Worm (Caenorhabditis elegans) whole organism, early embryonic: ENCODE results near the gene arl-5.

Experiments
- B0310.2 ChIP-seq: sonication (generic microtip); optimal IDR thresholded peaks from 2 replicates; lab custom pipeline; 2016; ENCODE audit warnings: mild to moderate bottlenecking, missing genetic modification characterization, missing compliant biosample characterization
- F13C5.2 ChIP-seq: sonication (generic microtip); optimal IDR thresholded peaks from 2 replicates; lab custom pipeline; 2017; ENCODE audit warnings: mild to moderate bottlenecking, missing genetic modification characterization, inconsistent platforms, missing compliant biosample characterization
- ama-1 ChIP-seq: fragments of 150-350 bp; optimal IDR thresholded peaks from 2 replicates; lab custom pipeline; 2014
- ceh-13 ChIP-seq: fragments of 200-800 bp; sonication (Bioruptor generic); optimal IDR thresholded peaks from 2 replicates; lab custom pipeline; 2018; ENCODE audit warnings: mild to moderate bottlenecking, missing genetic modification characterization, missing compliant biosample characterization
- ceh-36 ChIP-seq: sonication (generic microtip); optimal IDR thresholded peaks from 2 replicates; lab custom pipeline; 2016; ENCODE audit warnings: missing genetic modification characterization, inconsistent platforms, missing compliant biosample characterization
- flt-1 ChIP-seq: fragments of 200-800 bp; sonication (Bioruptor generic); IDR thresholded peaks from 2 replicates; pipeline ENCODE4 v1.3.6; 2022; ENCODE audit warnings: missing genetic modification characterization, missing compliant biosample characterization
- hmbx-1 ChIP-seq: sonication (generic microtip); optimal IDR thresholded peaks from 2 replicates; lab custom pipeline; 2016; ENCODE audit warnings: mild to moderate bottlenecking, missing genetic modification characterization, missing compliant biosample characterization
- hnd-1 ChIP-seq: sonication (generic microtip); optimal IDR thresholded peaks from 2 replicates; lab custom pipeline; 2016; ENCODE audit warnings: missing genetic modification characterization, missing compliant biosample characterization
- scrt-1 ChIP-seq: fragments of 200-800 bp; sonication (Bioruptor generic); IDR thresholded peaks from 2 replicates; pipeline ENCODE4 v1.3.6; 2022; ENCODE audit warnings: missing genetic modification characterization, missing compliant biosample characterization
- tbx-37 ChIP-seq: fragments of 200-800 bp; sonication (Bioruptor generic); conservative IDR thresholded peaks from 2 replicates; pipeline ENCODE4 v1.3.6; 2022; ENCODE audit warnings: missing genetic modification reagents, missing genetic modification characterization, missing compliant biosample characterization
- tra-4 ChIP-seq: sonication (generic microtip); optimal IDR thresholded peaks from 2 replicates; lab custom pipeline; 2017; ENCODE audit warnings: missing genetic modification characterization, missing compliant biosample characterization

- TF ChIP-seq hnd-1 (tag; lab: Kevin White, UChicago) (no peak), flt-1 (GFP tag; lab: Robert Waterston, UW) (no peak), scrt-1 (no peak), tbx-37 (GFP tag; lab: Robert Waterston, UW) (no peak), hmbx-1 (tag; lab: Kevin White, UChicago) (no peak), ceh-13 (no peak), B0310.2 (no peak), ama-1 (peak; percentile 35), ceh-36 (tag; lab: Kevin White, UChicago) (no peak), F13C5.2 (tag; lab: Kevin White, UChicago) (no peak), tra-4 (no peak)
Measured at ce11 chrIII:9853667-9854620, 30.9 kb downstream of the arl-5 start.
